Worm (Caenorhabditis elegans) whole organism, L1 larva: Measurements from ENCODE around the gene chup-1.

Experiments
- C04F5.9 ChIP-seq: sonication (generic microtip); optimal IDR thresholded peaks from 2 replicates; lab custom pipeline; 2016; ENCODE audit warnings: missing genetic modification characterization, missing compliant biosample characterization
- C16A3.4 ChIP-seq: fragments of 150-350 bp; optimal IDR thresholded peaks from 2 replicates; lab custom pipeline; 2014; ENCODE audit warnings: missing biosample characterization, missing genetic modification characterization
- Y116A8C.19 ChIP-seq: sonication (generic microtip); optimal IDR thresholded peaks from 2 replicates; lab custom pipeline; 2016; ENCODE audit warnings: missing compliant biosample characterization, missing genetic modification characterization, borderline replicate concordance
- alr-1 ChIP-seq: fragments of 200-800 bp; sonication (Bioruptor generic); optimal IDR thresholded peaks from 2 replicates; lab custom pipeline; 2018; ENCODE audit warnings: borderline replicate concordance, mild to moderate bottlenecking, missing genetic modification characterization, missing compliant biosample characterization
- aly-2 ChIP-seq: fragments of 150-350 bp; optimal IDR thresholded peaks from 2 replicates; lab custom pipeline; 2014; ENCODE audit warnings: missing biosample characterization, missing genetic modification characterization
- ama-1 ChIP-seq: fragments of 150-350 bp; optimal IDR thresholded peaks from 2 replicates; lab custom pipeline; 2014
- ceh-8 ChIP-seq: fragments of 200-800 bp; sonication (Bioruptor generic); optimal IDR thresholded peaks from 2 replicates; lab custom pipeline; 2018; ENCODE audit warnings: mild to moderate bottlenecking, missing genetic modification characterization, moderate library complexity, missing compliant biosample characterization
- ceh-88 ChIP-seq: fragments of 200-800 bp; sonication (Bioruptor generic); IDR thresholded peaks from 2 replicates; pipeline ENCODE4 v1.3.6; 2022; ENCODE audit warnings: missing genetic modification characterization, missing compliant biosample characterization
- dsc-1 ChIP-seq: sonication (generic microtip); optimal IDR thresholded peaks from 2 replicates; lab custom pipeline; 2016; ENCODE audit warnings: mild to moderate bottlenecking, missing genetic modification characterization, missing compliant biosample characterization
- efl-1 ChIP-seq, 4 experiments: fragments of 150-350 bp; optimal IDR thresholded peaks in 3 of 4; peaks in 1 of 4; 1 replicate in 1 of 4; 2 replicates in 3 of 4; lab custom pipeline; 2014; ENCODE audit warnings: missing biosample characterization in 2 of 4, missing genetic modification characterization in 2 of 4, missing genetic modification reagents in 2 of 4
- egl-27 ChIP-seq, 2 experiments: fragments of 150-350 bp in 1 of 2; sonication (generic microtip); optimal IDR thresholded peaks; 3 replicates each; lab custom pipeline; 2017 to 2018; ENCODE audit warnings: missing biosample characterization in 2 of 2, missing genetic modification characterization in 2 of 2, missing genetic modification reagents in 2 of 2
- elt-2 ChIP-seq: sonication (generic microtip); optimal IDR thresholded peaks from 2 replicates; lab custom pipeline; 2016; ENCODE audit warnings: missing genetic modification characterization, mild to moderate bottlenecking, inconsistent platforms, missing compliant biosample characterization, missing genetic modification reagents
- elt-3 ChIP-seq, 6 experiments: fragments of 150-350 bp in 1 of 6; sonication (generic microtip); optimal IDR thresholded peaks; 2 replicates each; lab custom pipeline; 2017 to 2018; ENCODE audit warnings: missing biosample characterization in 6 of 6, missing genetic modification characterization in 6 of 6, inconsistent platforms in 1 of 6
- fkh-4 ChIP-seq: sonication (generic microtip); optimal IDR thresholded peaks from 2 replicates; lab custom pipeline; 2016; ENCODE audit warnings: missing compliant biosample characterization, missing genetic modification characterization, borderline replicate concordance
- fos-1 ChIP-seq: fragments of 150-350 bp; optimal IDR thresholded peaks from 2 replicates; lab custom pipeline; 2014; ENCODE audit warnings: missing biosample characterization, missing genetic modification characterization
- hlh-4 ChIP-seq: sonication (generic microtip); optimal IDR thresholded peaks from 2 replicates; lab custom pipeline; 2016; ENCODE audit warnings: mild to moderate bottlenecking, missing genetic modification characterization, missing compliant biosample characterization
- hpl-2 ChIP-seq: fragments of 150-350 bp; optimal IDR thresholded peaks from 2 replicates; lab custom pipeline; 2014; ENCODE audit warnings: missing biosample characterization, missing genetic modification reagents, missing genetic modification characterization
- irx-1 ChIP-seq: sonication (generic microtip); optimal IDR thresholded peaks from 2 replicates; lab custom pipeline; 2016; ENCODE audit warnings: missing genetic modification characterization, missing compliant biosample characterization
- isw-1 ChIP-seq: fragments of 200-800 bp; sonication (Bioruptor generic); IDR thresholded peaks from 2 replicates; pipeline ENCODE4 v1.3.6; 2022; ENCODE audit warnings: missing genetic modification characterization, missing compliant biosample characterization
- jun-1 ChIP-seq: fragments of 150-350 bp; optimal IDR thresholded peaks from 2 replicates; lab custom pipeline; 2014; ENCODE audit warnings: missing biosample characterization, missing genetic modification reagents, missing genetic modification characterization
- lin-14 ChIP-seq: fragments of 200-800 bp; sonication (Bioruptor generic); optimal IDR thresholded peaks from 2 replicates; lab custom pipeline; 2018; ENCODE audit warnings: mild to moderate bottlenecking, missing genetic modification characterization, moderate library complexity, missing compliant biosample characterization
- lin-15B ChIP-seq: fragments of 150-350 bp; sonication (generic microtip); optimal IDR thresholded peaks from 3 replicates; lab custom pipeline; 2014; ENCODE audit warnings: missing biosample characterization, missing genetic modification characterization
- lin-35 ChIP-seq, 2 experiments: fragments of 150-350 bp; optimal IDR thresholded peaks; 2 replicates each; lab custom pipeline; 2014; ENCODE audit warnings: missing biosample characterization in 2 of 2, missing genetic modification characterization in 2 of 2, missing genetic modification reagents in 2 of 2
- lsy-2 ChIP-seq, 2 experiments: fragments of 150-350 bp; optimal IDR thresholded peaks; 2 replicates each; lab custom pipeline; 2014; ENCODE audit warnings: missing biosample characterization in 2 of 2, missing genetic modification characterization in 2 of 2
- mab-9 ChIP-seq: fragments of 200-800 bp; sonication (Bioruptor generic); IDR thresholded peaks from 2 replicates; pipeline ENCODE4 v1.3.6; 2022; ENCODE audit warnings: missing genetic modification reagents, missing genetic modification characterization, missing compliant biosample characterization
- mdl-1 ChIP-seq, 2 experiments: fragments of 150-350 bp; optimal IDR thresholded peaks; 2 replicates each; lab custom pipeline; 2014 to 2017; ENCODE audit warnings: missing biosample characterization in 2 of 2, missing genetic modification characterization in 2 of 2, inconsistent platforms in 1 of 2
- mef-2 ChIP-seq: fragments of 150-350 bp; optimal IDR thresholded peaks from 2 replicates; lab custom pipeline; 2014; ENCODE audit warnings: missing biosample characterization, missing genetic modification characterization
- nhr-11 ChIP-seq: fragments of 150-350 bp; optimal IDR thresholded peaks from 2 replicates; lab custom pipeline; 2014; ENCODE audit warnings: missing biosample characterization, missing genetic modification characterization
- nhr-28 ChIP-seq: fragments of 150-350 bp; optimal IDR thresholded peaks from 2 replicates; lab custom pipeline; 2014; ENCODE audit warnings: missing biosample characterization, missing genetic modification characterization
- nhr-47 ChIP-seq: sonication (generic microtip); optimal IDR thresholded peaks from 2 replicates; lab custom pipeline; 2016; ENCODE audit warnings: mild to moderate bottlenecking, missing genetic modification characterization, moderate library complexity, missing compliant biosample characterization
- nhr-71 ChIP-seq: sonication (generic microtip); optimal IDR thresholded peaks from 2 replicates; lab custom pipeline; 2016; ENCODE audit warnings: mild to moderate bottlenecking, missing genetic modification characterization, moderate library complexity, missing compliant biosample characterization
- nhr-84 ChIP-seq: sonication (generic microtip); optimal IDR thresholded peaks from 2 replicates; lab custom pipeline; 2017; ENCODE audit warnings: missing biosample characterization, missing genetic modification characterization
- nhr-85 ChIP-seq: sonication (generic microtip); peaks from one replicate; lab custom pipeline; 2016; ENCODE audit warnings: missing genetic modification characterization, inconsistent platforms, missing compliant biosample characterization
- nhr-90 ChIP-seq: sonication (generic microtip); optimal IDR thresholded peaks from 2 replicates; lab custom pipeline; 2016; ENCODE audit warnings: mild to moderate bottlenecking, missing genetic modification characterization, missing compliant biosample characterization; ENCODE audit not compliant: poor library complexity
- pax-3 ChIP-seq: fragments of 200-800 bp; sonication (Bioruptor generic); optimal IDR thresholded peaks from 2 replicates; lab custom pipeline; 2018; ENCODE audit warnings: mild to moderate bottlenecking, missing genetic modification characterization, moderate library complexity, missing compliant biosample characterization
- rnt-1 ChIP-seq: sonication (generic microtip); optimal IDR thresholded peaks from 2 replicates; lab custom pipeline; 2016; ENCODE audit warnings: mild to moderate bottlenecking, missing genetic modification characterization, moderate library complexity, missing compliant biosample characterization
- snu-23 ChIP-seq: sonication (generic microtip); optimal IDR thresholded peaks from 2 replicates; lab custom pipeline; 2016; ENCODE audit warnings: missing genetic modification characterization, missing compliant biosample characterization
- sptf-1 ChIP-seq: fragments of 150-350 bp; optimal IDR thresholded peaks from 2 replicates; lab custom pipeline; 2014; ENCODE audit warnings: missing biosample characterization, missing genetic modification characterization
- sup-37 ChIP-seq: fragments of 200-800 bp; sonication (Bioruptor generic); optimal IDR thresholded peaks from 2 replicates; lab custom pipeline; 2018; ENCODE audit warnings: mild to moderate bottlenecking, missing genetic modification characterization, missing compliant biosample characterization
- tlp-1 ChIP-seq: fragments of 150-350 bp; optimal IDR thresholded peaks from 2 replicates; lab custom pipeline; 2014; ENCODE audit warnings: missing biosample characterization, missing genetic modification characterization
- unc-30 ChIP-seq: sonication (generic microtip); optimal IDR thresholded peaks from 2 replicates; lab custom pipeline; 2017; ENCODE audit warnings: missing biosample characterization, missing genetic modification characterization
- unc-62 ChIP-seq: fragments of 150-350 bp; optimal IDR thresholded peaks from 2 replicates; lab custom pipeline; 2014; ENCODE audit warnings: missing biosample characterization, missing genetic modification reagents, missing genetic modification characterization
- unc-86 ChIP-seq: sonication (generic microtip); optimal IDR thresholded peaks from 2 replicates; lab custom pipeline; 2016; ENCODE audit warnings: missing genetic modification characterization, missing compliant biosample characterization
- unc-98 ChIP-seq: fragments of 200-800 bp; sonication (Bioruptor generic); IDR thresholded peaks from 2 replicates; pipeline ENCODE4 v1.3.6; 2022; ENCODE audit warnings: missing genetic modification characterization, missing compliant biosample characterization
- xbp-1 ChIP-seq: sonication (generic microtip); optimal IDR thresholded peaks from 2 replicates; lab custom pipeline; 2016; ENCODE audit warnings: missing genetic modification characterization, missing compliant biosample characterization
- zag-1 ChIP-seq: fragments of 150-350 bp; optimal IDR thresholded peaks from 2 replicates; lab custom pipeline; 2014; ENCODE audit warnings: missing biosample characterization, missing genetic modification characterization
- ztf-4 ChIP-seq: fragments of 150-350 bp; optimal IDR thresholded peaks from 2 replicates; lab custom pipeline; 2014; ENCODE audit warnings: missing biosample characterization, missing genetic modification characterization

chup-1 gene

ce11 chrX:8789014-8789506 lies 2.9 kb upstream of the chup-1 start, which contains the start of gene unc-27 (continued):
- no peak for TF ChIP-seq C04F5.9 (tag; lab: Kevin White, UChicago)
- TF ChIP-seq nhr-85 (tag; lab: Kevin White, UChicago) = no peak

- TF ChIP-seq sup-37 (GFP tag; lab: Kevin White, UChicago) (no peak), fkh-4 (tag; lab: Kevin White, UChicago) (no peak), nhr-90 (tag; lab: Kevin White, UChicago) (no peak), tlp-1 (tag; lab: Kevin White, UChicago) (no peak), xbp-1 (tag; lab: Kevin White, UChicago) (no peak), pax-3 (no peak), unc-62 (GFP tag; lab: Kevin White, UChicago) (no peak), egl-27 (tag; optimal IDR thresholded peaks at IDR 0.05; lab: Kevin White, UChicago) (no peak), hpl-2 (GFP tag; lab: Kevin White, UChicago) (no peak), elt-3 (tag; optimal IDR thresholded peaks at IDR 0.05; lab: Kevin White, UChicago) (no peak), nhr-85 (tag; lab: Kevin White, UChicago) (no peak), irx-1 (tag; lab: Kevin White, UChicago) (no peak)
- TF ChIP-seq, all 84 proteins: peak for 0
Measured at ce11 chrX:8790093-8790492, 1.9 kb upstream of the chup-1 start.

- TF ChIP-seq sup-37 (GFP tag; lab: Kevin White, UChicago) (no peak), nhr-47 (tag; lab: Kevin White, UChicago) (peak; percentile 57), zag-1 (no peak), mab-9 (GFP tag; lab: Robert Waterston, UW) (no peak), jun-1 (tag; lab: Kevin White, UChicago) (no peak), nhr-28 (tag; lab: Kevin White, UChicago) (no peak), mef-2 (tag; lab: Kevin White, UChicago) (no peak), isw-1 (GFP tag; lab: Robert Waterston, UW) (no peak), hpl-2 (GFP tag; lab: Kevin White, UChicago) (no peak), ceh-8 (GFP tag; lab: Kevin White, UChicago) (no peak), nhr-11 (tag; lab: Kevin White, UChicago) (no peak), ztf-4 (tag; lab: Kevin White, UChicago) (no peak), alr-1 (tag; lab: Kevin White, UChicago) (no peak), Y116A8C.19 (tag; lab: Kevin White, UChicago) (no peak), snu-23 (GFP tag; lab: Kevin White, UChicago) (peak; percentile 43), unc-98 (GFP tag; lab: Robert Waterston, UW) (no peak), efl-1 (optimal IDR thresholded peaks at IDR 0.05; lab: Kevin White, UChicago) (no peak), efl-1 (GFP tag; optimal IDR thresholded peaks at IDR 0.05 in 1 of 2; lab: Kevin White, UChicago) (peak in 1 of 2 experiments; percentile 80), fos-1 (tag; lab: Kevin White, UChicago) (no peak), sptf-1 (no peak), dsc-1 (tag; lab: Kevin White, UChicago) (peak; percentile 10), unc-30 (tag; lab: Kevin White, UChicago) (no peak), rnt-1 (peak; percentile 30), ama-1 (lab: Kevin White, UChicago) (no peak), elt-2 (tag; lab: Kevin White, UChicago) (no peak), fkh-4 (tag; lab: Kevin White, UChicago) (no peak), lin-35 (GFP tag; optimal IDR thresholded peaks at IDR 0.05; lab: Kevin White, UChicago) (peak in 1 of 2 experiments; percentile 55), C04F5.9 (tag; lab: Kevin White, UChicago) (no peak), lin-14 (peak; percentile 49), ceh-88 (no peak), lsy-2 (tag; optimal IDR thresholded peaks at IDR 0.05; lab: Kevin White, UChicago) (peak in 1 of 2 experiments; percentile 3), lin-15B (tag; lab: Kevin White, UChicago) (no peak), nhr-90 (tag; lab: Kevin White, UChicago) (peak; percentile 58), nhr-85 (tag; lab: Kevin White, UChicago) (no peak), hlh-4 (tag; lab: Kevin White, UChicago) (no peak), aly-2 (tag; lab: Kevin White, UChicago) (no peak), nhr-84 (tag; lab: Kevin White, UChicago) (no peak), unc-86 (tag; lab: Kevin White, UChicago) (no peak), nhr-71 (tag; lab: Kevin White, UChicago) (peak; percentile 58), C16A3.4 (tag; lab: Kevin White, UChicago) (peak; percentile 27), mdl-1 (tag; optimal IDR thresholded peaks at IDR 0.05; lab: Kevin White, UChicago) (peak in 1 of 2 experiments; percentile 24)
Measured at ce11 chrX:8796699-8797282, 4.8 kb downstream of the chup-1 start, which contains the start of gene R04E5.7. Gene R04E5.7 (minus strand): TSS chrX:8797262.
